Fruit fly (Drosophila melanogaster): Measurements from ENCODE around the gene CG5004.

The CG5004 gene

dm6 chrX:17170484-17170944 lies 63.1 kb downstream of the CG5004 start (continued):
- TF ChIP-seq lab (GFP tag; optimal IDR thresholded peaks at IDR 0.05) (peak; percentile 76), CG18262 (tag; optimal IDR thresholded peaks at IDR 0.05) (peak; percentile 23), tin (GFP tag; optimal IDR thresholded peaks at IDR 0.05) (no peak), luna (GFP tag; optimal IDR thresholded peaks at IDR 0.05) (no peak), CG18476 (GFP tag; optimal IDR thresholded peaks at IDR 0.05) (no peak), CG11456 (GFP tag; IDR thresholded peaks at IDR 0.05) (no peak), CG18619 (GFP tag; optimal IDR thresholded peaks at IDR 0.05) (peak; percentile 8), gsb-n (tag; optimal IDR thresholded peaks at IDR 0.05) (no peak), MBD-R2 (GFP tag; IDR thresholded peaks at IDR 0.05) (peak; percentile 24; the same call in 1 of the 2 replicates), Med (GFP tag) (peak; percentile 38), pnt (GFP tag; optimal IDR thresholded peaks at IDR 0.05) (no peak), CG15269 (tag; optimal IDR thresholded peaks at IDR 0.05) (peak; percentile 73), CG12744 (GFP tag; optimal IDR thresholded peaks at IDR 0.05) (no peak), vfl (GFP tag; optimal IDR thresholded peaks at IDR 0.05) (no peak), CG8290 (GFP tag; optimal IDR thresholded peaks at IDR 0.05) (no peak), CG8290 (tag; optimal IDR thresholded peaks at IDR 0.05) (no peak), CG2199 (GFP tag; IDR thresholded peaks at IDR 0.05) (no peak), seq (GFP tag; IDR thresholded peaks at IDR 0.05) (peak; percentile 50; the same call in 1 of the 2 replicates), Fer3 (tag; optimal IDR thresholded peaks at IDR 0.05) (peak; percentile 58), CG3847 (GFP tag; IDR thresholded peaks at IDR 0.05) (peak; percentile 49), Gug (GFP tag; IDR thresholded peaks at IDR 0.05) (no peak), kni (GFP tag; optimal IDR thresholded peaks at IDR 0.05) (no peak), tna (GFP tag; IDR thresholded peaks at IDR 0.05; ENCODE audit: partially characterized antibody) (no peak), jing (GFP tag; optimal IDR thresholded peaks at IDR 0.05) (no peak), ttk (GFP tag; IDR thresholded peaks at IDR 0.05) (no peak), eve (GFP tag; optimal IDR thresholded peaks at IDR 0.05) (no peak), CG14965 (GFP tag; optimal IDR thresholded peaks at IDR 0.05; ENCODE audit: borderline replicate concordance) (no peak), Nf-YB (GFP tag; optimal IDR thresholded peaks at IDR 0.05) (peak; percentile 3), CG13123 (GFP tag; optimal IDR thresholded peaks at IDR 0.05) (no peak), gce (GFP tag; IDR thresholded peaks at IDR 0.05) (no peak), zfh1 (GFP tag; IDR thresholded peaks at IDR 0.05) (no peak), ash1 (GFP tag; optimal IDR thresholded peaks at IDR 0.05) (no peak), CG10979 (tag; optimal IDR thresholded peaks at IDR 0.05) (no peak), emc (GFP tag; optimal IDR thresholded peaks at IDR 0.05) (no peak), Dip2 (GFP tag; IDR thresholded peaks at IDR 0.05) (no peak), CG4820 (GFP tag; optimal IDR thresholded peaks at IDR 0.05) (no peak), CG18599 (GFP tag; optimal IDR thresholded peaks at IDR 0.05) (peak; percentile 73), CG4360 (GFP tag; IDR thresholded peaks at IDR 0.05) (no peak), CG10959 (GFP tag; IDR thresholded peaks at IDR 0.05) (no peak), pb (GFP tag; optimal IDR thresholded peaks at IDR 0.05) (no peak), Hey (tag; optimal IDR thresholded peaks at IDR 0.05) (no peak), CG8765 (GFP tag; IDR thresholded peaks at IDR 0.05) (no peak), dan (GFP tag; IDR thresholded peaks at IDR 0.05) (no peak), CG4707 (GFP tag; optimal IDR thresholded peaks at IDR 0.05) (no peak), CG1603 (tag; optimal IDR thresholded peaks at IDR 0.05) (no peak), slou (GFP tag; optimal IDR thresholded peaks at IDR 0.05) (no peak), Mes4 (GFP tag; optimal IDR thresholded peaks at IDR 0.05) (no peak), Ets97D (GFP tag; optimal IDR thresholded peaks at IDR 0.05) (no peak), scrt (GFP tag; optimal IDR thresholded peaks at IDR 0.05) (peak; percentile 20), cato (GFP tag; optimal IDR thresholded peaks at IDR 0.05; ENCODE audit: borderline replicate concordance) (no peak), Max (GFP tag; optimal IDR thresholded peaks at IDR 0.05) (no peak), Lim3 (GFP tag; IDR thresholded peaks at IDR 0.05) (no peak), CG11398 (GFP tag; optimal IDR thresholded peaks at IDR 0.05) (no peak)

All from whole organism, embryonic.